Fruit fly (Drosophila melanogaster): ENCODE results near the gene Myt1.
A peak's percentile ranks its signal among the peaks of the same experiment; 100 is the strongest.

Gene Myt1

DNA sequence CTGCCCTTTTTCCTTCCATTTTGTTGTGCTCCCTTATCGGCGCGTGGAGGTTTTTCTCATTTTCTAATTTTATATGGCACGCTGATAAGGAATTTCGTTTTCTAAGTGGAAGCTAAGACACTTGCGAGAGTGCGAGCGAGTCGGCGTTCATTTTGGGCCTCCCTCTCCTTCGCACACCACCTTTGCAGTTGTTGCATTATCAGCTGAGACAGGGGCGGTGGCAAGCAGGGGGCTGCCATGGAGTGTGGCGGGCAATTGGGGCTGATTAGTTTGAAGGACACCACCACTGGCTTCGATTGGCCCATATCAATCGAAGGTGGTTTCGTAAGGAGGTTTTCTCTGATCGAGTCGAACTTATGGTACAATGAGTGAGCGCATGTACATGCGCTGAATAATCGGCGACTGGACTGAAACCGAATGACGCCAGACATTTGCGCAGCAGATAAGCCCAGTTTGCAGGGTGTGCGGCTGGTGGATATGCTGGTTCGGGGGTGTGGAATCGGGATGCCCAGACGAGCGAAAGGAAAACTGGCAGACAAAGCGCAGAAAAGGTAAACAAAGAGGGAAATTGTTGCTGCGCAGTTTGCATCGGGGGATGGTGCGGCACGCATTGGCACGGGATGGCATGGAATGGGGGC is 30.4 kb upstream of the Myt1 start (continued):
- no peak for TF ChIP-seq CG8290 (GFP tag; optimal IDR thresholded peaks at IDR 0.05)
- peak in 1 of 2 experiments; percentile 5 for TF ChIP-seq CG8290 (tag; optimal IDR thresholded peaks at IDR 0.05)
- TF ChIP-seq Dll (GFP tag; IDR thresholded peaks at IDR 0.05; ENCODE audit: partially characterized antibody) = no peak
- no peak for TF ChIP-seq NK7.1 (GFP tag; optimal IDR thresholded peaks at IDR 0.05)
- TF ChIP-seq Ets65A (GFP tag) = peak; percentile 51
- no peak for TF ChIP-seq CG12659 (GFP tag; optimal IDR thresholded peaks at IDR 0.05)
- 0 out of 3 replicates have a peak, but pooled peaks have one; percentile 46 for TF ChIP-seq CG34422 (GFP tag; IDR thresholded peaks at IDR 0.05)
- no peak for TF ChIP-seq CG15601 (tag; optimal IDR thresholded peaks at IDR 0.05)
- no peak for TF ChIP-seq ap (GFP tag; IDR thresholded peaks at IDR 0.05)
- peak; percentile 93 for TF ChIP-seq ftz-f1 (GFP tag; optimal IDR thresholded peaks at IDR 0.05)
- no peak for TF ChIP-seq Xbp1 (GFP tag; optimal IDR thresholded peaks at IDR 0.05)
- TF ChIP-seq HmgZ (tag; optimal IDR thresholded peaks at IDR 0.05) = peak; percentile 29
- peak; percentile 45 for TF ChIP-seq Adf1 (GFP tag; IDR thresholded peaks at IDR 0.05)
- TF ChIP-seq her (GFP tag; optimal IDR thresholded peaks at IDR 0.05) = no peak
- no peak for TF ChIP-seq CG15269 (tag; optimal IDR thresholded peaks at IDR 0.05)
- TF ChIP-seq ttk (GFP tag; IDR thresholded peaks at IDR 0.05) = peak; percentile 38; the same call in 1 of the 2 replicates
- 0 out of 2 replicates have a peak, but pooled peaks have one; percentile 5 for TF ChIP-seq ranshi (GFP tag; IDR thresholded peaks at IDR 0.05)
- no peak for TF ChIP-seq Bgb (GFP tag; IDR thresholded peaks at IDR 0.05; ENCODE audit: partially characterized antibody)
- TF ChIP-seq cg (GFP tag; optimal IDR thresholded peaks at IDR 0.05) = no peak
- TF ChIP-seq Deaf1 (tag; optimal IDR thresholded peaks at IDR 0.05) = peak; percentile 17
- TF ChIP-seq Hey (tag; optimal IDR thresholded peaks at IDR 0.05) = peak; percentile 98
- peak; percentile 9 for TF ChIP-seq CG7987 (GFP tag; optimal IDR thresholded peaks at IDR 0.05)
- no peak for TF ChIP-seq fd102C (GFP tag; optimal IDR thresholded peaks at IDR 0.05)
- no peak for TF ChIP-seq fd96Cb (tag; optimal IDR thresholded peaks at IDR 0.05)
- no peak for TF ChIP-seq cato (GFP tag; optimal IDR thresholded peaks at IDR 0.05; ENCODE audit: borderline replicate concordance)
- no peak for TF ChIP-seq PHDP (tag; optimal IDR thresholded peaks at IDR 0.05)
- TF ChIP-seq sens (GFP tag) = peak; percentile 29
- TF ChIP-seq CG6175 (GFP tag; IDR thresholded peaks at IDR 0.05) = no peak
- no peak for TF ChIP-seq Drgx (GFP tag; IDR thresholded peaks at IDR 0.05)
- no peak; the same call in 1 of the 2 replicates for TF ChIP-seq bbx (GFP tag; IDR thresholded peaks at IDR 0.05; ENCODE audit: partially characterized antibody)
- TF ChIP-seq lbe (GFP tag; optimal IDR thresholded peaks at IDR 0.05) = no peak
- no peak for TF ChIP-seq otp (GFP tag; IDR thresholded peaks at IDR 0.05)
- TF ChIP-seq CG11247 (GFP tag; IDR thresholded peaks at IDR 0.05) = no peak
- TF ChIP-seq hb (GFP tag; IDR thresholded peaks at IDR 0.05; ENCODE audit: partially characterized antibody) = 0 out of 3 replicates have a peak, but pooled peaks have one; percentile 45
- TF ChIP-seq rib (GFP tag; IDR thresholded peaks at IDR 0.05) = peak; percentile 17; the same call in 1 of the 2 replicates
- TF ChIP-seq CG17802 (tag; optimal IDR thresholded peaks at IDR 0.05) = no peak
- no peak for TF ChIP-seq lov (optimal IDR thresholded peaks at IDR 0.05)
- no peak for TF ChIP-seq lov (GFP tag; IDR thresholded peaks at IDR 0.05)
- no peak for TF ChIP-seq CG2889 (GFP tag; IDR thresholded peaks at IDR 0.05)
- TF ChIP-seq CG18764 (GFP tag; optimal IDR thresholded peaks at IDR 0.05) = no peak
- no peak for TF ChIP-seq CG11398 (GFP tag; optimal IDR thresholded peaks at IDR 0.05)
- no peak for TF ChIP-seq bab2 (GFP tag; optimal IDR thresholded peaks at IDR 0.05)
- no peak for TF ChIP-seq gce (GFP tag; IDR thresholded peaks at IDR 0.05)
- TF ChIP-seq Oli (tag; optimal IDR thresholded peaks at IDR 0.05) = no peak
- TF ChIP-seq zfh1 (GFP tag; IDR thresholded peaks at IDR 0.05) = no peak
- TF ChIP-seq vnd (GFP tag; IDR thresholded peaks at IDR 0.05; ENCODE audit: partially characterized antibody) = 0 out of 3 replicates have a peak, but pooled peaks have one; percentile 46
- no peak for TF ChIP-seq CG6272 (GFP tag; IDR thresholded peaks at IDR 0.05)
- no peak for TF ChIP-seq hth (optimal IDR thresholded peaks at IDR 0.05)
- no peak for TF ChIP-seq C15 (GFP tag; IDR thresholded peaks at IDR 0.05)
- TF ChIP-seq Dad (GFP tag; optimal IDR thresholded peaks at IDR 0.05) = no peak
- TF ChIP-seq CG31365 (tag; optimal IDR thresholded peaks at IDR 0.05) = no peak

All from whole organism, embryonic.